Fruit fly (Drosophila melanogaster) whole organism, pupa: ENCODE results near the gene CG13096.

Experiments
- CG10348 ChIP-seq: fragments of 200-800 bp; sonication (Bioruptor generic); IDR thresholded peaks from 2 replicates; pipeline ENCODE4 v1.3.6; 2022; ENCODE audit warnings: missing biosample characterization, missing genetic modification characterization
- CG12605 ChIP-seq: fragments of 200-800 bp; sonication (Bioruptor generic); IDR thresholded peaks from 2 replicates; pipeline ENCODE4 v1.3.6; 2022; ENCODE audit warnings: missing biosample characterization, missing genetic modification characterization
- CG13204 ChIP-seq: fragments of 200-800 bp; sonication (Bioruptor generic); optimal IDR thresholded peaks from 2 replicates; lab custom pipeline; 2018; ENCODE audit warnings: missing biosample characterization, mild to moderate bottlenecking, missing genetic modification characterization, moderate library complexity
- CG17806 ChIP-seq: fragments of 200-800 bp; sonication (Bioruptor generic); optimal IDR thresholded peaks from 2 replicates; lab custom pipeline; 2018; ENCODE audit warnings: missing biosample characterization, mild to moderate bottlenecking, missing genetic modification characterization, moderate library complexity
- CG32121 ChIP-seq: fragments of 200-800 bp; sonication (Bioruptor generic); IDR thresholded peaks from 2 replicates; pipeline ENCODE4 v1.3.6; 2022; ENCODE audit warnings: missing biosample characterization, missing genetic modification characterization
- CG4496 ChIP-seq: fragments of 200-800 bp; sonication (Bioruptor generic); IDR thresholded peaks from 3 replicates; pipeline ENCODE4 v1.3.6; 2022; ENCODE audit warnings: missing biosample characterization, missing genetic modification characterization
- CG8159 ChIP-seq: fragments of 200-800 bp; sonication (Bioruptor generic); optimal IDR thresholded peaks from 3 replicates; lab custom pipeline; 2018; ENCODE audit warnings: missing biosample characterization, mild to moderate bottlenecking, missing genetic modification characterization, moderate library complexity
- CG8301 ChIP-seq: fragments of 200-800 bp; sonication (Bioruptor generic); optimal IDR thresholded peaks from 2 replicates; lab custom pipeline; 2018; ENCODE audit warnings: missing biosample characterization, mild to moderate bottlenecking, missing genetic modification characterization
- D1 ChIP-seq: fragments of 200-800 bp; sonication (Bioruptor generic); optimal IDR thresholded peaks from 2 replicates; lab custom pipeline; 2018; ENCODE audit warnings: missing biosample characterization, mild to moderate bottlenecking, missing genetic modification characterization, moderate library complexity
- EcR ChIP-seq: fragments of 200-800 bp; sonication (Bioruptor generic); optimal IDR thresholded peaks from 3 replicates; lab custom pipeline; 2019; ENCODE audit warnings: missing biosample characterization, missing genetic modification characterization, mild to moderate bottlenecking, moderate library complexity, missing genetic modification reagents
- Pif1A ChIP-seq: fragments of 200-800 bp; sonication (Bioruptor generic); optimal IDR thresholded peaks from 3 replicates; lab custom pipeline; 2016; ENCODE audit warnings: missing biosample characterization, missing genetic modification characterization
- Pif1B ChIP-seq: fragments of 200-800 bp; sonication (Bioruptor generic); optimal IDR thresholded peaks from 3 replicates; lab custom pipeline; 2016; ENCODE audit warnings: missing biosample characterization, missing genetic modification characterization
- Snoo ChIP-seq: fragments of 200-800 bp; sonication (Bioruptor generic); optimal IDR thresholded peaks from 3 replicates; lab custom pipeline; 2017; ENCODE audit warnings: missing biosample characterization, mild to moderate bottlenecking, missing genetic modification characterization, inconsistent platforms
- rn ChIP-seq: fragments of 200-800 bp; sonication (Bioruptor generic); IDR thresholded peaks from 2 replicates; pipeline ENCODE4 v1.3.6; 2022; ENCODE audit warnings: missing biosample characterization, missing genetic modification characterization

DNA sequence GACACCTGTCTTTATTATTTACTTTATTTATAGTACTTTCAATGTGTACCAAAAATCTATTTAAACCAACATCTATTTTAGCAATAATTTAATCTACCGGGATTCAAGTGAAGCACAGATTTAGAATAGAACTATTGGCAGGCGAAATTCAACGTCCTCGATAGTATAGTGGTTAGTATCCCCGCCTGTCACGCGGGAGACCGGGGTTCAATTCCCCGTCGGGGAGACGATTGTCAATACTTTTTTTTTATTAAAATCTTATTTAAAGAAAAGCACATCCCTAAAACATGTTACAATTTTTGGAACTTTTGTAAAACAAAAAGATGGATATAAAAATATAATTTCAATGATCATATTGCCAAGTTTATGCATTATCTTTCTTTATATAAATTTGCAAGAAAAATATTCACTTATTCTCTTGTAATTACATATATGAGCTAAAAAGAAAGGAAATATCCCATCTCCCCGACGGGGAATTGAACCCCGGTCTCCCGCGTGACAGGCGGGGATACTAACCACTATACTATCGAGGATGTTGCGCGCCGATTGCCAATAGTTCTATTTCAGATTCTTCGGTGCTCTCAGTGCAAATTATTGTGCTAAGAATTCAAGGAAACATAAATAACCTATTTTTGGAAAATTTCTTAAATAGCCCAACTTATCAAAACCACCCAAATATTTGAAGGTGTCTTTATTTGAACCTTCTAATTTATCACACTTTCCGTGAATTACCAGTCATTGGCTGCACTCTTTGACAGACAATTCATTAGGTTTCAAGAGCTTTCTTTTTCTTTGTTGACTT lies 29.8 kb downstream of the CG13096 start, which contains the start of gene CG43796:
- no peak for TF ChIP-seq CG10348 (GFP tag; lab: Robert Waterston, UW)
- TF ChIP-seq EcR (GFP tag; lab: Kevin White, UChicago), result no peak
- no peak for TF ChIP-seq CG4496 (GFP tag; lab: Robert Waterston, UW)
- TF ChIP-seq CG17806 (tag; lab: Kevin White, UChicago), result no peak
- TF ChIP-seq Snoo, result no peak
- TF ChIP-seq CG8159 (tag; lab: Kevin White, UChicago), result no peak
- TF ChIP-seq D1 (tag; lab: Kevin White, UChicago), result no peak
- no peak for TF ChIP-seq CG8301
- TF ChIP-seq rn (GFP tag; lab: Robert Waterston, UW), result no peak
- no peak for TF ChIP-seq Pif1B (GFP tag; lab: Kevin White, UChicago)
- no peak for TF ChIP-seq CG13204 (GFP tag; lab: Kevin White, UChicago)
- no peak for TF ChIP-seq CG12605 (GFP tag; lab: Robert Waterston, UW)
- no peak for TF ChIP-seq Pif1A
- TF ChIP-seq CG32121 (GFP tag; lab: Robert Waterston, UW), result no peak
